Worm (Caenorhabditis elegans) whole organism, L1 larva: Measurements from ENCODE around the gene C55A6.11.

Experiments
- blmp-1 ChIP-seq: fragments of 150-350 bp; optimal IDR thresholded peaks from 2 replicates; lab custom pipeline; 2014; ENCODE audit warnings: missing biosample characterization, missing genetic modification characterization
- ces-1 ChIP-seq: fragments of 150-350 bp; optimal IDR thresholded peaks from 2 replicates; lab custom pipeline; 2014; ENCODE audit warnings: missing biosample characterization, missing genetic modification reagents, missing genetic modification characterization
- dsc-1 ChIP-seq: sonication (generic microtip); optimal IDR thresholded peaks from 2 replicates; lab custom pipeline; 2016; ENCODE audit warnings: mild to moderate bottlenecking, missing genetic modification characterization, missing compliant biosample characterization
- efl-3 ChIP-seq: fragments of 200-800 bp; sonication (Bioruptor generic); optimal IDR thresholded peaks from 2 replicates; lab custom pipeline; 2018; ENCODE audit warnings: mild to moderate bottlenecking, missing genetic modification characterization, missing compliant biosample characterization
- egl-13 ChIP-seq: sonication (generic microtip); optimal IDR thresholded peaks from 2 replicates; lab custom pipeline; 2016; ENCODE audit warnings: missing genotype, missing genetic modification reagents, missing genetic modification characterization, missing compliant biosample characterization
- egl-27 ChIP-seq, 2 experiments: fragments of 150-350 bp in 1 of 2; sonication (generic microtip); optimal IDR thresholded peaks; 3 replicates each; lab custom pipeline; 2017 to 2018; ENCODE audit warnings: missing biosample characterization in 2 of 2, missing genetic modification characterization in 2 of 2, missing genetic modification reagents in 2 of 2
- elt-2 ChIP-seq: sonication (generic microtip); optimal IDR thresholded peaks from 2 replicates; lab custom pipeline; 2016; ENCODE audit warnings: missing genetic modification characterization, mild to moderate bottlenecking, inconsistent platforms, missing compliant biosample characterization, missing genetic modification reagents
- fkh-4 ChIP-seq: sonication (generic microtip); optimal IDR thresholded peaks from 2 replicates; lab custom pipeline; 2016; ENCODE audit warnings: missing compliant biosample characterization, missing genetic modification characterization, borderline replicate concordance
- fkh-8 ChIP-seq: sonication (generic microtip); optimal IDR thresholded peaks from 2 replicates; lab custom pipeline; 2016; ENCODE audit warnings: mild to moderate bottlenecking, missing genetic modification characterization, missing compliant biosample characterization
- grh-1 ChIP-seq: fragments of 200-800 bp; sonication (Bioruptor generic); IDR thresholded peaks from 2 replicates; pipeline ENCODE4 v1.3.6; 2022; ENCODE audit warnings: missing genetic modification reagents, missing genetic modification characterization, missing compliant biosample characterization
- hlh-17 ChIP-seq: fragments of 200-800 bp; sonication (Bioruptor generic); optimal IDR thresholded peaks from 2 replicates; lab custom pipeline; 2018; ENCODE audit warnings: missing genetic modification characterization, mild to moderate bottlenecking, missing compliant biosample characterization, moderate library complexity, borderline replicate concordance
- hlh-4 ChIP-seq: sonication (generic microtip); optimal IDR thresholded peaks from 2 replicates; lab custom pipeline; 2016; ENCODE audit warnings: mild to moderate bottlenecking, missing genetic modification characterization, missing compliant biosample characterization
- hpl-2 ChIP-seq: fragments of 150-350 bp; optimal IDR thresholded peaks from 2 replicates; lab custom pipeline; 2014; ENCODE audit warnings: missing biosample characterization, missing genetic modification reagents, missing genetic modification characterization
- isw-1 ChIP-seq: fragments of 200-800 bp; sonication (Bioruptor generic); IDR thresholded peaks from 2 replicates; pipeline ENCODE4 v1.3.6; 2022; ENCODE audit warnings: missing genetic modification characterization, missing compliant biosample characterization
- jun-1 ChIP-seq: fragments of 150-350 bp; optimal IDR thresholded peaks from 2 replicates; lab custom pipeline; 2014; ENCODE audit warnings: missing biosample characterization, missing genetic modification reagents, missing genetic modification characterization
- lin-13 ChIP-seq: fragments of 150-350 bp; optimal IDR thresholded peaks from 2 replicates; lab custom pipeline; 2014; ENCODE audit warnings: missing biosample characterization, missing genetic modification reagents, missing genetic modification characterization
- lin-35 ChIP-seq, 2 experiments: fragments of 150-350 bp; optimal IDR thresholded peaks; 2 replicates each; lab custom pipeline; 2014; ENCODE audit warnings: missing biosample characterization in 2 of 2, missing genetic modification characterization in 2 of 2, missing genetic modification reagents in 2 of 2
- lin-39 ChIP-seq: fragments of 150-350 bp; optimal IDR thresholded peaks from 2 replicates; lab custom pipeline; 2014; ENCODE audit warnings: missing biosample characterization, missing genetic modification reagents, missing genetic modification characterization
- mep-1 ChIP-seq: fragments of 150-350 bp; optimal IDR thresholded peaks from 2 replicates; lab custom pipeline; 2014; ENCODE audit warnings: missing biosample characterization, missing genetic modification characterization
- nhr-12 ChIP-seq: sonication (generic microtip); optimal IDR thresholded peaks from 2 replicates; lab custom pipeline; 2017; ENCODE audit warnings: missing biosample characterization, missing genetic modification characterization
- nhr-19 ChIP-seq: fragments of 200-800 bp; sonication (Bioruptor generic); conservative IDR thresholded peaks from 2 replicates; pipeline ENCODE4 v1.3.6; 2022; ENCODE audit warnings: missing genetic modification characterization, missing compliant biosample characterization
- nhr-20 ChIP-seq: sonication (generic microtip); optimal IDR thresholded peaks from 2 replicates; lab custom pipeline; 2016; ENCODE audit warnings: mild to moderate bottlenecking, missing genetic modification characterization, missing compliant biosample characterization
- nhr-77 ChIP-seq: fragments of 150-350 bp; optimal IDR thresholded peaks from 2 replicates; lab custom pipeline; 2014; ENCODE audit warnings: missing biosample characterization, missing genetic modification characterization
- nhr-84 ChIP-seq: sonication (generic microtip); optimal IDR thresholded peaks from 2 replicates; lab custom pipeline; 2017; ENCODE audit warnings: missing biosample characterization, missing genetic modification characterization
- nhr-85 ChIP-seq: sonication (generic microtip); peaks from one replicate; lab custom pipeline; 2016; ENCODE audit warnings: missing genetic modification characterization, inconsistent platforms, missing compliant biosample characterization
- pag-3 ChIP-seq: sonication (generic microtip); optimal IDR thresholded peaks from 2 replicates; lab custom pipeline; 2017; ENCODE audit warnings: missing genetic modification characterization, mild to moderate bottlenecking, missing compliant biosample characterization, antibody characterized with exemption, borderline replicate concordance; ENCODE audit not compliant: insufficient read depth
- rnt-1 ChIP-seq: sonication (generic microtip); optimal IDR thresholded peaks from 2 replicates; lab custom pipeline; 2016; ENCODE audit warnings: mild to moderate bottlenecking, missing genetic modification characterization, moderate library complexity, missing compliant biosample characterization
- skn-1 ChIP-seq: fragments of 150-350 bp; optimal IDR thresholded peaks from 2 replicates; lab custom pipeline; 2014; ENCODE audit warnings: missing biosample characterization, missing genetic modification characterization
- snpc-4 ChIP-seq: fragments of 150-350 bp; optimal IDR thresholded peaks from 2 replicates; lab custom pipeline; 2014; ENCODE audit warnings: missing biosample characterization, missing genetic modification characterization
- snu-23 ChIP-seq: sonication (generic microtip); optimal IDR thresholded peaks from 2 replicates; lab custom pipeline; 2016; ENCODE audit warnings: missing genetic modification characterization, missing compliant biosample characterization
- sox-4 ChIP-seq: sonication (generic microtip); optimal IDR thresholded peaks from 2 replicates; lab custom pipeline; 2016; ENCODE audit warnings: missing genetic modification characterization, missing compliant biosample characterization
- swsn-7 ChIP-seq: sonication (generic microtip); optimal IDR thresholded peaks from 2 replicates; lab custom pipeline; 2016; ENCODE audit warnings: missing genetic modification characterization, missing compliant biosample characterization
- unc-30 ChIP-seq: sonication (generic microtip); optimal IDR thresholded peaks from 2 replicates; lab custom pipeline; 2017; ENCODE audit warnings: missing biosample characterization, missing genetic modification characterization
- unc-86 ChIP-seq: sonication (generic microtip); optimal IDR thresholded peaks from 2 replicates; lab custom pipeline; 2016; ENCODE audit warnings: missing genetic modification characterization, missing compliant biosample characterization
- unc-98 ChIP-seq: fragments of 200-800 bp; sonication (Bioruptor generic); IDR thresholded peaks from 2 replicates; pipeline ENCODE4 v1.3.6; 2022; ENCODE audit warnings: missing genetic modification characterization, missing compliant biosample characterization
- vab-15 ChIP-seq: sonication (generic microtip); optimal IDR thresholded peaks from 2 replicates; lab custom pipeline; 2017; ENCODE audit warnings: missing genotype, mild to moderate bottlenecking, missing genetic modification characterization, missing compliant biosample characterization
- xbp-1 ChIP-seq: sonication (generic microtip); optimal IDR thresholded peaks from 2 replicates; lab custom pipeline; 2016; ENCODE audit warnings: missing genetic modification characterization, missing compliant biosample characterization
- zip-4 ChIP-seq: fragments of 200-800 bp; sonication (Bioruptor generic); optimal IDR thresholded peaks from 2 replicates; lab custom pipeline; 2018; ENCODE audit warnings: mild to moderate bottlenecking, missing genetic modification characterization, moderate library complexity, missing compliant biosample characterization
- ztf-4 ChIP-seq: fragments of 150-350 bp; optimal IDR thresholded peaks from 2 replicates; lab custom pipeline; 2014; ENCODE audit warnings: missing biosample characterization, missing genetic modification characterization

The C55A6.11 gene

ce11 chrV:11531831-11532534, 11.7 kb downstream of the C55A6.11 start (continued):
- TF ChIP-seq unc-30 (tag; lab: Kevin White, UChicago) (no peak), unc-86 (tag; lab: Kevin White, UChicago) (no peak), skn-1 (tag; lab: Kevin White, UChicago) (peak; percentile 62), fkh-8 (tag; lab: Kevin White, UChicago) (no peak), xbp-1 (tag; lab: Kevin White, UChicago) (peak; percentile 66), lin-39 (tag; lab: Kevin White, UChicago) (peak; percentile 44), swsn-7 (tag; lab: Kevin White, UChicago) (peak; percentile 81), nhr-20 (peak; percentile 97), mep-1 (tag; lab: Kevin White, UChicago) (peak; percentile 74), efl-3 (GFP tag; lab: Kevin White, UChicago) (no peak), snpc-4 (tag; lab: Kevin White, UChicago) (peak; percentile 36), grh-1 (GFP tag; lab: Robert Waterston, UW) (peak; percentile 77), lin-13 (GFP tag; lab: Kevin White, UChicago) (peak; percentile 75), ces-1 (GFP tag; lab: Kevin White, UChicago) (no peak), ztf-4 (tag; lab: Kevin White, UChicago) (peak; percentile 2), nhr-19 (GFP tag; lab: Robert Waterston, UW) (peak; percentile 84), nhr-77 (tag; lab: Kevin White, UChicago) (peak; percentile 79), zip-4 (GFP tag; lab: Kevin White, UChicago) (no peak), fkh-4 (tag; lab: Kevin White, UChicago) (peak; percentile 72), elt-2 (peak; percentile 74), egl-27 (tag; optimal IDR thresholded peaks at IDR 0.05; lab: Kevin White, UChicago) (peak; percentile 80 to 84), nhr-84 (tag; lab: Kevin White, UChicago) (no peak), rnt-1 (peak; percentile 79), unc-98 (GFP tag; lab: Robert Waterston, UW) (no peak; the same call in 1 of the 2 replicates), hpl-2 (GFP tag; lab: Kevin White, UChicago) (peak; percentile 20), blmp-1 (tag; lab: Kevin White, UChicago) (peak; percentile 92)

ce11 chrV:11532535-11532853, 12.2 kb downstream of the C55A6.11 start:
- TF ChIP-seq snu-23 (GFP tag; lab: Kevin White, UChicago) (no peak), pag-3 (tag; lab: Kevin White, UChicago) (no peak), dsc-1 (tag; lab: Kevin White, UChicago) (no peak), egl-13 (tag; lab: Kevin White, UChicago) (no peak), skn-1 (tag; lab: Kevin White, UChicago) (no peak), hlh-17 (no peak), hlh-4 (tag; lab: Kevin White, UChicago) (no peak), efl-3 (GFP tag; lab: Kevin White, UChicago) (no peak), fkh-4 (tag; lab: Kevin White, UChicago) (no peak), nhr-85 (tag; lab: Kevin White, UChicago) (no peak), sox-4 (no peak), vab-15 (tag; lab: Kevin White, UChicago) (no peak), fkh-8 (tag; lab: Kevin White, UChicago) (no peak), nhr-12 (tag; lab: Kevin White, UChicago) (no peak), lin-35 (GFP tag; optimal IDR thresholded peaks at IDR 0.05; lab: Kevin White, UChicago) (no peak), jun-1 (tag; lab: Kevin White, UChicago) (no peak), isw-1 (no peak)
